Worm (Caenorhabditis elegans) whole organism, dauer: ENCODE measurements around the gene F01F1.11.

Experiments
- unc-62 ChIP-seq: sonication (generic microtip); optimal IDR thresholded peaks from 2 replicates; lab custom pipeline; 2017; ENCODE audit warnings: missing biosample characterization, missing genetic modification reagents, missing genetic modification characterization

F01F1.11 gene

ce11 chrIII:5871760-5872159, at the start of gene F01F1.11, which contains the start of gene F01F1.3:
Gene F01F1.11 (minus strand): TSS chrIII:5871877.
Gene F01F1.3 (plus strand): TSS chrIII:5871938.
- TF ChIP-seq unc-62 (GFP tag; lab: Kevin White, UChicago) = no peak

- no peak for TF ChIP-seq unc-62 (GFP tag; lab: Kevin White, UChicago)
Observed at ce11 chrIII:5921067-5921678, 49.5 kb upstream of the F01F1.11 start.

DNA sequence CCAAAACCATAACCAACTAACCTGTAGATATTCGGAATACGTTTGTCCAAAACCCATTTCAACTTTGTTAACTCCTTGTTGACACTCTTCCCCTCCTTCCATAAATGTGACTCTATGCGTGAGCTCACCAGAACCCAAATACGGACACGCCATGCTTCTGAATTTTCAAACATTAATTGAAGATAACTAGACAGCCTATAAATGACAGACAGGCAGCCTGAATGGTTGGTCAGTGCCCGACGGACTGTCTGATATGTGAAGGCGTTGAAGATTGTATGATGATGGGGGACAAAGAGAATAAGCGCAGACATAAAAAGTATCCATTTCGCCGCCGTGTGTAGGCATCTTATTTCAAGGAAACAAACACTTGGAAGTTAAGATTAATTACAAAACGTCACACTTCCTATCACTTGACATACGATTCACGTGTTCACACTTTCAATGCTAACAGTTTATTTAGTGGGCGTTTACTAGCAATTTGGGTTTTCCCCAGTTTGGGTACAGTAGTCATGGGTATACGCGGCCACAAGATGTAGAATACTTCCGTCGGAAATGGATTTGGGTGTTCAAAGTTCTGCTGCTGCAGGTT, 48.2 kb upstream of the F01F1.11 start, which contains the start of the genes tdo-2 and C28H8.2:
tdo-2 (minus strand) TSS at position 157 of the 589 bp plus-strand sequence.
C28H8.2 (plus strand) TSS at position 524 of the 589 bp plus-strand sequence.
- no peak for TF ChIP-seq unc-62 (GFP tag; lab: Kevin White, UChicago)

ce11 chrIII:5917365-5917958, 45.8 kb upstream of the F01F1.11 start:
- TF ChIP-seq unc-62 (GFP tag; lab: Kevin White, UChicago) = no peak

ce11 chrIII:5915926-5916325, 44.2 kb upstream of the F01F1.11 start:
- TF ChIP-seq unc-62 (GFP tag; lab: Kevin White, UChicago) = no peak

- no peak for TF ChIP-seq unc-62 (GFP tag; lab: Kevin White, UChicago)
Observed at ce11 chrIII:5914717-5915116, 43.0 kb upstream of the F01F1.11 start.

ce11 chrIII:5908408-5908807, 36.7 kb upstream of the F01F1.11 start, which contains the start of gene C28H8.3:
Gene C28H8.3 (plus strand): TSS chrIII:5908700.
- TF ChIP-seq unc-62 (GFP tag; lab: Kevin White, UChicago) = no peak

ce11 chrIII:5906749-5907148, 35.1 kb upstream of the F01F1.11 start, which contains the start of gene erd-2.2:
Gene erd-2.2 (plus strand): TSS chrIII:5907049.
- no peak for TF ChIP-seq unc-62 (GFP tag; lab: Kevin White, UChicago)

- no peak for TF ChIP-seq unc-62 (GFP tag; lab: Kevin White, UChicago)
Observed at ce11 chrIII:5906059-5906458, 34.4 kb upstream of the F01F1.11 start, which contains the start of gene dpff-1. Gene dpff-1 (minus strand): TSS chrIII:5906346.

- TF ChIP-seq unc-62 (GFP tag; lab: Kevin White, UChicago) = no peak
Observed at ce11 chrIII:5902558-5902957, 30.9 kb upstream of the F01F1.11 start.

DNA sequence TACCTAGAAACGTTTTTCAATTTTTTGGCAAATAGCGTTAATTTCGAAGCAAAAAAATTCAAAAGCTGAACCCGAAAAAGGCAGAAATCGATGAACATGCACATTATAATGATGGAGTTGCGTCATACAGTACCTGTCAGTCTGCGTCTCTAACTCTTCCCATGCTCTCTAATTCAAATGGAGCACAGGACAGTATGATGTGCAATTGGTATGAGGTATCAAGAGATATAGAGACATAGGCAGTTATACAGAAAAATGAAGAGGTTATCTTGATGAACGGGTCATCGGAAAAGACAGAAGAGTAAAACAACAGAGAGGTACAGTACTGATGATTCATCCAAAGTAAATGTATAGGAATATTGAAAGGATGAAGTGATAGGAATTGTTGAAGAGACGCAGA, 29.0 kb upstream of the F01F1.11 start:
- no peak for TF ChIP-seq unc-62 (GFP tag; lab: Kevin White, UChicago)

DNA sequence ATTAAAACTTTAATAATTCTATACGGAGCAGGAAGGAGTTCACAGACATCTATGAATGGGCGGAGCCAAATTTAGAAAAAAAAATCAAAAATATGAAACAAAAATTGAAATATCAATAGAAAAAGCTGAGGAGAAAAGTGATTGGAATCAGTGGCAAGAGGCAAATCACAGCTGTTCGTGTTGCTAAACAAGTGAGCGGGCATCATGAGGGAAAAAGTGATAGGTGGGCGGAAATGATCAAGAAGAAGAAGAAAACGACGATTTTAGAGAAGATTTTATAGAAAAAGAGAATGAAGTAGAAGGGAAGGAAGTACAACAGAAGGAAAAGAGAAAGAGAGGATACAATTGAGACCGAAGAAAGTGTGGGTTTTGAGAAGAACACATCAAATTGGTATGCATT, 27.0 kb upstream of the F01F1.11 start:
- TF ChIP-seq unc-62 (GFP tag; lab: Kevin White, UChicago) = no peak

DNA sequence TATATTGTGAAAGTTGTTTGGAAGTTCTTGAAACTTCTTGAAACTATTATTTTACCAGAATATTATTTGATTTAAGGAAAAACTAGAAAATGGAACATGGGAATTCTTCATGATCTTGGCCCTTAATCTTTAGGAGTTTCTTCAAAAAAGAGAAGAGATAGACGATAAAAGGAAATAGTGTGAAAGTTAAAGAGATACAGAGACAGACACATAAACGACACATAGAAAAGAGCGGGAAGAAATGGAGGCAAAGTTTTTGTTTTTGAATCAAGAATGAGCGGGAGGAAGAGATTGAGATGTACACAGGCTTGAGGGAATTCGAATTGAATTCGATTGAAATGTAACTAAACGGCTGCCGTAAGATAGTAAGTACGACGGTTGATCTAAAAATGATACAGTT, 25.8 kb upstream of the F01F1.11 start:
- no peak for TF ChIP-seq unc-62 (GFP tag; lab: Kevin White, UChicago)

ce11 chrIII:5895913-5896312, 24.2 kb upstream of the F01F1.11 start, which contains the start of gene pxl-1:
Gene pxl-1 (minus strand): TSS chrIII:5896013.
- TF ChIP-seq unc-62 (GFP tag; lab: Kevin White, UChicago) = no peak

- TF ChIP-seq unc-62 (GFP tag; lab: Kevin White, UChicago) = no peak
Observed at ce11 chrIII:5892909-5893308, 21.2 kb upstream of the F01F1.11 start.

DNA sequence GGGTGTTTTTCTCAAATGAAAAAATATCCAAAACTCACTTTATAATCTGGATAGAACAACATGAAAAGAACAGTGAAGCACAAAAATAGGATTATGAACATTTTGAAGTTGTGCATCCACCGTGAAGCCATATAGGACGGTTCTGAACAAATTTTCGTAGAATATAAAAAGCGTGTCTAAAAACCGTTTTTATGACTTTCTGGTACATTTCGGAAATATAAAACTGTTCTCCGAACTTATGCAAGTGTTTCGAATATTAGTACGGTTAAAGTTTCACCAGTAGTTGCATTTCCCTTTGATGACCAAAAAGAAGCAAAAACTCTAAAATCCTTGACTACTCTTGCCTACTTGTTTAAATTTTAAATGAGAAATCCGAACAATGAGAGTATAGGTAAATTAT, 17.0 kb upstream of the F01F1.11 start, which contains the start of gene C28H8.8:
C28H8.8 (minus strand) TSS at position 101 of the 400 bp plus-strand sequence.
- TF ChIP-seq unc-62 (GFP tag; lab: Kevin White, UChicago) = no peak
